Fruit fly (Drosophila melanogaster) whole organism, embryonic: ENCODE data around the gene CG33664.
"Not testable (repeated sequence)": the region's sequence is repeated elsewhere in the genome, so short reads cannot be mapped to it uniquely, and the experiment has no call there.

Experiments
- Atf-2 ChIP-seq: fragments of 200-800 bp; sonication (Bioruptor generic); optimal IDR thresholded peaks from 2 replicates; lab custom pipeline; 2016; ENCODE audit warnings: missing biosample characterization, missing genetic modification characterization
- CG10462 ChIP-seq: fragments of 200-800 bp; sonication (Bioruptor generic); optimal IDR thresholded peaks from 2 replicates; lab custom pipeline; 2016; ENCODE audit warnings: missing biosample characterization, missing genetic modification characterization
- CG13296 ChIP-seq: fragments of 200-800 bp; sonication (Bioruptor generic); optimal IDR thresholded peaks from 3 replicates; lab custom pipeline; 2018; ENCODE audit warnings: missing biosample characterization, mild to moderate bottlenecking, missing genetic modification characterization
- CG13775 ChIP-seq: fragments of 200-800 bp; sonication (Bioruptor generic); optimal IDR thresholded peaks from 3 replicates; lab custom pipeline; 2017; ENCODE audit warnings: missing biosample characterization, mild to moderate bottlenecking, missing genetic modification characterization
- CG15479 ChIP-seq: fragments of 200-800 bp; sonication (Bioruptor generic); optimal IDR thresholded peaks from 3 replicates; lab custom pipeline; 2019; ENCODE audit warnings: missing biosample characterization, mild to moderate bottlenecking, missing genetic modification characterization, moderate library complexity
- CG17359 ChIP-seq: fragments of 200-800 bp; sonication (Bioruptor generic); optimal IDR thresholded peaks from 3 replicates; lab custom pipeline; 2018; ENCODE audit warnings: missing biosample characterization, mild to moderate bottlenecking, missing genetic modification characterization, moderate library complexity
- CG17361 ChIP-seq: fragments of 200-800 bp; sonication (Bioruptor generic); IDR thresholded peaks from 3 replicates; pipeline ENCODE4 v1.3.6; 2022; ENCODE audit warnings: missing biosample characterization, missing genetic modification characterization
- CG2678 ChIP-seq: fragments of 200-800 bp; sonication (Bioruptor generic); optimal IDR thresholded peaks from 3 replicates; lab custom pipeline; 2019; ENCODE audit warnings: missing biosample characterization, mild to moderate bottlenecking, missing genetic modification characterization, moderate library complexity
- CG32772 ChIP-seq: fragments of 200-800 bp; sonication (Bioruptor generic); IDR thresholded peaks from 2 replicates; pipeline ENCODE4 v1.3.6; 2022; ENCODE audit warnings: missing biosample characterization, missing genetic modification characterization
- CG6791 ChIP-seq: fragments of 200-800 bp; sonication (Bioruptor generic); IDR thresholded peaks from 3 replicates; pipeline ENCODE4 v1.3.6; 2022; ENCODE audit warnings: missing biosample characterization, missing genetic modification characterization; ENCODE audit not compliant: partially characterized antibody
- CG7786 ChIP-seq: fragments of 200-800 bp; sonication (Bioruptor generic); optimal IDR thresholded peaks from 2 replicates; lab custom pipeline; 2016; ENCODE audit warnings: missing biosample characterization, missing genetic modification characterization
- CG8388 ChIP-seq: fragments of 200-800 bp; sonication (Bioruptor generic); optimal IDR thresholded peaks from 2 replicates; lab custom pipeline; 2019; ENCODE audit warnings: missing biosample characterization, mild to moderate bottlenecking, missing genetic modification characterization, moderate library complexity
- CG9609 ChIP-seq: fragments of 200-800 bp; sonication (Bioruptor generic); optimal IDR thresholded peaks from 3 replicates; lab custom pipeline; 2016; ENCODE audit warnings: missing biosample characterization, missing genetic modification characterization
- CTCF ChIP-seq: fragments of 200-800 bp; sonication (Bioruptor generic); optimal IDR thresholded peaks from 2 replicates; lab custom pipeline; 2017; ENCODE audit warnings: missing biosample characterization, mild to moderate bottlenecking, missing genetic modification characterization, moderate library complexity
- Dip2 ChIP-seq: fragments of 200-800 bp; sonication (Bioruptor generic); IDR thresholded peaks from 2 replicates; pipeline ENCODE4 v1.3.6; 2022; ENCODE audit warnings: missing biosample characterization, missing genetic modification characterization
- Dll ChIP-seq: fragments of 200-800 bp; sonication (Bioruptor generic); IDR thresholded peaks from 4 replicates; pipeline ENCODE4 v1.3.6; 2022; ENCODE audit warnings: missing biosample characterization, missing genetic modification characterization; ENCODE audit not compliant: partially characterized antibody
- GATAe ChIP-seq: fragments of 200-800 bp; sonication (Bioruptor generic); conservative IDR thresholded peaks from 2 replicates; pipeline ENCODE4 v1.3.6; 2022; ENCODE audit warnings: missing biosample characterization, missing genetic modification characterization
- Gug ChIP-seq: fragments of 200-800 bp; sonication (Bioruptor generic); IDR thresholded peaks from 4 replicates; pipeline ENCODE4 v1.3.6; 2022; ENCODE audit warnings: missing biosample characterization, missing genetic modification characterization
- Hr39 ChIP-seq: fragments of >200 bp; optimal IDR thresholded peaks from 2 replicates; lab custom pipeline; 2017
- dysf ChIP-seq: fragments of 200-800 bp; sonication (Bioruptor generic); IDR thresholded peaks from 3 replicates; pipeline ENCODE4 v1.3.6; 2022; ENCODE audit warnings: missing biosample characterization, missing genetic modification characterization
- ems ChIP-seq: fragments of 200-800 bp; sonication (Bioruptor generic); optimal IDR thresholded peaks from 3 replicates; lab custom pipeline; 2016; ENCODE audit warnings: missing biosample characterization, missing genetic modification characterization
- gsb-n ChIP-seq: fragments of 200-800 bp; sonication (Bioruptor generic); optimal IDR thresholded peaks from 3 replicates; lab custom pipeline; 2018; ENCODE audit warnings: missing biosample characterization, mild to moderate bottlenecking, missing genetic modification characterization
- lab ChIP-seq: fragments of 200-800 bp; sonication (Bioruptor generic); optimal IDR thresholded peaks from 3 replicates; lab custom pipeline; 2017; ENCODE audit warnings: missing biosample characterization, missing genetic modification characterization, mild to moderate bottlenecking, moderate library complexity, missing genetic modification reagents
- prd ChIP-seq, 3 experiments: fragments of >200 bp in 2 of 3; fragments of 200-800 bp in 1 of 3; sonication (Bioruptor generic) in 1 of 3; optimal IDR thresholded peaks in 2 of 3; IDR thresholded peaks in 1 of 3; 2 replicates in 2 of 3; 3 replicates in 1 of 3; pipeline versions ENCODE4 v1.3.6 to Lab custom; 2017 to 2022; ENCODE audit warnings: missing biosample characterization in 1 of 3, missing genetic modification characterization in 1 of 3
- psq ChIP-seq: fragments of 200-800 bp; sonication (Bioruptor generic); optimal IDR thresholded peaks from 2 replicates; lab custom pipeline; 2017; ENCODE audit warnings: missing biosample characterization, missing genetic modification characterization
- rib ChIP-seq: fragments of 200-800 bp; sonication (Bioruptor generic); IDR thresholded peaks from 2 replicates; pipeline ENCODE4 v1.3.6; 2022; ENCODE audit warnings: missing biosample characterization, missing genetic modification characterization

Gene CG33664

DNA sequence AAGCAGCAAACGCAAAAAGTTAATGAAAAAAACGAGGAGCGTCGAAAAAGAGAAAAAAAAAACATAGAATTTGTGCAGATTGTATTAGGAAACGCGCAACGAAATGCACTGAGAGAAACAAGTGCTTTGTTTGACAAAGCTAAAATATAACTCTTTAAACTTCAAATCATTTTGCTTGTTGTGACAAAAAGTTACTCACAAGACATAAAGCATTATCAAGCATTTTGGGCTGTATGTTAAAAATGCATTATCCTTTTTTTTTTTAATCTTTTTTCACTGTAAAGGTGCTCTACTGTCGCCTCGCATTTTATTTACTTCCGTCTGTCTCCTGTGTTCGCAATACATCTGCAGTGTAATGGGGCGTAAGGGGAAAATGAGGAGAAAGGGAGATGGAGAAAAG is 7.3 kb upstream of the CG33664 start (continued):
- TF ChIP-seq CG13775 (GFP tag; lab: Kevin White, UChicago) (no peak), CG17361 (GFP tag; lab: Robert Waterston, UW) (no peak), GATAe (GFP tag; lab: Robert Waterston, UW) (no peak), CG10462 (GFP tag; lab: Kevin White, UChicago) (no peak), CG17359 (tag; lab: Kevin White, UChicago) (peak; percentile 27), CG2678 (peak; percentile 50), Hr39 (no peak), dysf (GFP tag; lab: Robert Waterston, UW) (peak; percentile 42; the same call in 1 of the 3 replicates), ems (no peak), gsb-n (tag; lab: Kevin White, UChicago) (no peak), lab (peak; percentile 49), psq (GFP tag; lab: Kevin White, UChicago) (no peak), CG6791 (no peak), CG32772 (GFP tag; lab: Robert Waterston, UW) (no peak), Atf-2 (no peak), Gug (GFP tag; lab: Robert Waterston, UW) (no peak), rib (GFP tag; lab: Robert Waterston, UW) (no peak), CG15479 (GFP tag; lab: Kevin White, UChicago) (no peak), CTCF (GFP tag; lab: Kevin White, UChicago) (no peak), CG8388 (GFP tag; lab: Kevin White, UChicago) (no peak), CG7786 (peak; percentile 17), Dip2 (GFP tag; lab: Robert Waterston, UW) (no peak)

DNA sequence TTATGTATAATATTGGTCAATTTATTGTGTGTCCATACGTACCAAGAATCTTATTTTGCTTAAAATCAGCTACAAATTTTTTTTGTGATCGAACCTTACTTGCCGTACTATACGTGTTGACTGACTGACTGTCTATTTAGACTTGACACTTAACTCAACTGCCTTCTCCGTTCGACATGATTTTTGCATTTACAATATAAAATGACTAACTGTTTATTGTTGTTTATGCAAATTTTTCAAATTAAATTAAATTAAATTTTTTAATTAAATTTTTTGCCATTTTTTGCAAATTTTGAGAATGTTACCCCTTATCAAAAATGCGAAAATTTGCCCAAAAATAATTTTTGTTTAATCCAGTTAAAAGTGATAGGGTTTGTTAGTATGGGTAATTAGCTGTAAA is 16.0 kb downstream of the CG33664 start, which contains the start of gene CG33669:
Gene CG33669 (minus strand): TSS at position 101 of the 400 bp plus-strand sequence.
- TF ChIP-seq CG9609; Dll (GFP tag; lab: Robert Waterston, UW); prd (optimal IDR thresholded peaks at IDR 0.05; lab: Kevin White, UChicago); prd (GFP tag; IDR thresholded peaks at IDR 0.05; lab: Robert Waterston, UW): not testable (repeated sequence)

dm6 chrX:6419334-6419733 is 35.3 kb downstream of the CG33664 start, which contains the start of gene CG33668:
TSS of gene CG33668 (minus strand) at chrX:6419434.
- TF ChIP-seq CG8388 (GFP tag; lab: Kevin White, UChicago); CG2678; CG13296 (GFP tag; lab: Kevin White, UChicago): not testable (repeated sequence)
